Worm (Caenorhabditis elegans): ENCODE results near the gene F59E12.9.

- TF ChIP-seq dao-5 (tag; optimal IDR thresholded peaks at IDR 0.05), result no peak
- no peak for TF ChIP-seq him-1 (tag; optimal IDR thresholded peaks at IDR 0.05)
- TF ChIP-seq W03F9.2 (tag; optimal IDR thresholded peaks at IDR 0.05), result no peak
Observed at ce11 chrII:5642110-5642509, 4.7 kb downstream of the F59E12.9 start.
